Worm (Caenorhabditis elegans) whole organism, young adult: ENCODE measurements around the gene mdmh-35.

Source experiments
- C06A6.2 ChIP-seq: fragments of 200-800 bp; sonication (Bioruptor generic); conservative IDR thresholded peaks from 2 replicates; pipeline ENCODE4 v1.3.6; 2022; ENCODE audit warnings: missing genetic modification characterization, missing compliant biosample characterization
- D2030.7 ChIP-seq: fragments of 200-800 bp; sonication (Bioruptor generic); IDR thresholded peaks from 2 replicates; pipeline ENCODE4 v1.3.6; 2022; ENCODE audit warnings: missing genetic modification reagents, missing genetic modification characterization, missing compliant biosample characterization
- F10E7.11 ChIP-seq: sonication (generic microtip); optimal IDR thresholded peaks from 2 replicates; lab custom pipeline; 2017; ENCODE audit warnings: mild to moderate bottlenecking, missing genetic modification characterization, moderate library complexity, missing compliant biosample characterization
- F23B12.7 ChIP-seq: sonication (generic microtip); optimal IDR thresholded peaks from 2 replicates; lab custom pipeline; 2017; ENCODE audit warnings: missing genetic modification characterization, mild to moderate bottlenecking, missing compliant biosample characterization, antibody characterized with exemption, moderate library complexity; ENCODE audit not compliant: insufficient read depth
- F49E8.2 ChIP-seq: sonication (generic microtip); optimal IDR thresholded peaks from 3 replicates; lab custom pipeline; 2017; ENCODE audit warnings: missing genetic modification characterization, mild to moderate bottlenecking, missing compliant biosample characterization, antibody characterized with exemption, moderate library complexity; ENCODE audit not compliant: insufficient read depth
- K11D2.4 ChIP-seq: fragments of 200-800 bp; sonication (Bioruptor generic); IDR thresholded peaks from 2 replicates; pipeline ENCODE4 v1.3.6; 2022; ENCODE audit warnings: missing genetic modification reagents, missing genetic modification characterization, missing compliant biosample characterization
- K12H6.12 ChIP-seq: fragments of 200-800 bp; sonication (Bioruptor generic); optimal IDR thresholded peaks from 2 replicates; lab custom pipeline; 2018; ENCODE audit warnings: mild to moderate bottlenecking, missing genetic modification characterization, missing compliant biosample characterization
- T26A5.8 ChIP-seq: sonication (generic microtip); optimal IDR thresholded peaks from 2 replicates; lab custom pipeline; 2016; ENCODE audit warnings: missing genetic modification characterization, missing compliant biosample characterization
- Y53F4B.3 ChIP-seq: fragments of 200-800 bp; sonication (Bioruptor generic); IDR thresholded peaks from 2 replicates; pipeline ENCODE4 v1.3.6; 2022; ENCODE audit warnings: missing genetic modification reagents, missing genetic modification characterization, missing compliant biosample characterization
- Y53G8AR.9 ChIP-seq: fragments of 200-800 bp; sonication (Bioruptor generic); conservative IDR thresholded peaks from 2 replicates; pipeline ENCODE4 v1.3.6; 2022; ENCODE audit warnings: missing genetic modification reagents, missing genetic modification characterization, missing compliant biosample characterization
- Y56A3A.18 ChIP-seq: fragments of 200-800 bp; sonication (Bioruptor generic); IDR thresholded peaks from 2 replicates; pipeline ENCODE4 v1.3.6; 2022; ENCODE audit warnings: missing genetic modification reagents, missing genetic modification characterization, missing compliant biosample characterization
- Y67H2A.10 ChIP-seq: fragments of 200-800 bp; sonication (Bioruptor generic); conservative IDR thresholded peaks from 2 replicates; pipeline ENCODE4 v1.3.6; 2022; ENCODE audit warnings: missing genetic modification reagents, missing genetic modification characterization, missing compliant biosample characterization
- Y79H2A.3 ChIP-seq: fragments of 200-800 bp; sonication (Bioruptor generic); conservative IDR thresholded peaks from 2 replicates; pipeline ENCODE4 v1.3.6; 2022; ENCODE audit warnings: missing genetic modification reagents, missing genetic modification characterization, missing compliant biosample characterization
- aptf-2 ChIP-seq: fragments of 200-800 bp; sonication (Bioruptor generic); conservative IDR thresholded peaks from 2 replicates; pipeline ENCODE4 v1.3.6; 2022; ENCODE audit warnings: missing genetic modification reagents, missing genetic modification characterization, missing compliant biosample characterization
- athp-1 ChIP-seq: sonication (generic microtip); optimal IDR thresholded peaks from 2 replicates; lab custom pipeline; 2017; ENCODE audit warnings: mild to moderate bottlenecking, missing genetic modification characterization, missing compliant biosample characterization
- attf-3 ChIP-seq: fragments of 200-800 bp; sonication (Bioruptor generic); conservative IDR thresholded peaks from 2 replicates; pipeline ENCODE4 v1.3.6; 2022; ENCODE audit warnings: missing genetic modification reagents, missing genetic modification characterization, missing compliant biosample characterization
- attf-6 ChIP-seq: fragments of 200-800 bp; sonication (Bioruptor generic); IDR thresholded peaks from 2 replicates; pipeline ENCODE4 v1.3.6; 2022; ENCODE audit warnings: missing genetic modification reagents, missing genetic modification characterization, missing compliant biosample characterization
- bed-2 ChIP-seq: fragments of 200-800 bp; sonication (Bioruptor generic); IDR thresholded peaks from 2 replicates; pipeline ENCODE4 v1.3.6; 2022; ENCODE audit warnings: missing genetic modification reagents, missing genetic modification characterization, missing compliant biosample characterization
- cebp-1 ChIP-seq, 2 experiments: fragments of 200-800 bp in 1 of 2; sonication (Bioruptor generic) in 1 of 2; sonication (generic microtip) in 1 of 2; IDR thresholded peaks in 1 of 2; optimal IDR thresholded peaks in 1 of 2; 2 replicates each; pipeline versions ENCODE4 v1.3.6 to Lab custom; 2017 to 2022; ENCODE audit warnings: missing compliant biosample characterization in 2 of 2, missing genetic modification characterization in 2 of 2, mild to moderate bottlenecking in 1 of 2, missing genetic modification reagents in 1 of 2, moderate library complexity in 1 of 2
- ceh-27 ChIP-seq: fragments of 200-800 bp; sonication (Bioruptor generic); optimal IDR thresholded peaks from 2 replicates; lab custom pipeline; 2018; ENCODE audit warnings: mild to moderate bottlenecking, missing genetic modification characterization, moderate library complexity, missing compliant biosample characterization
- egl-44 ChIP-seq: fragments of 200-800 bp; sonication (Bioruptor generic); IDR thresholded peaks from 2 replicates; pipeline ENCODE4 v1.3.6; 2022; ENCODE audit warnings: missing genetic modification reagents, missing genetic modification characterization, missing compliant biosample characterization
- gei-17 ChIP-seq: fragments of 200-800 bp; sonication (Bioruptor generic); optimal IDR thresholded peaks from 2 replicates; lab custom pipeline; 2018; ENCODE audit warnings: mild to moderate bottlenecking, missing genetic modification characterization, missing compliant biosample characterization
- hlh-26 ChIP-seq: fragments of 200-800 bp; sonication (Bioruptor generic); conservative IDR thresholded peaks from 2 replicates; pipeline ENCODE4 v1.3.6; 2022; ENCODE audit warnings: missing genetic modification reagents, missing genetic modification characterization, missing compliant biosample characterization
- hmg-1.2 ChIP-seq: fragments of 200-800 bp; sonication (Bioruptor generic); IDR thresholded peaks from 2 replicates; pipeline ENCODE4 v1.3.6; 2022; ENCODE audit warnings: missing genetic modification reagents, missing genetic modification characterization, missing compliant biosample characterization
- lag-1 ChIP-seq: fragments of 200-800 bp; sonication (Bioruptor generic); IDR thresholded peaks from 2 replicates; pipeline ENCODE4 v1.3.6; 2022; ENCODE audit warnings: missing genetic modification reagents, missing genetic modification characterization, missing compliant biosample characterization
- let-526 ChIP-seq: fragments of 200-800 bp; sonication (Bioruptor generic); IDR thresholded peaks from 2 replicates; pipeline ENCODE4 v1.3.6; 2022; ENCODE audit warnings: missing genetic modification reagents, missing genetic modification characterization, missing compliant biosample characterization
- let-607 ChIP-seq, 2 experiments: fragments of 200-800 bp in 1 of 2; sonication (Bioruptor generic) in 1 of 2; sonication (generic microtip) in 1 of 2; optimal IDR thresholded peaks; 2 replicates each; lab custom pipeline; 2016 to 2018; ENCODE audit warnings: mild to moderate bottlenecking in 2 of 2, missing compliant biosample characterization in 2 of 2, missing genetic modification characterization in 2 of 2, moderate library complexity in 2 of 2, missing genotype in 1 of 2
- lin-54 ChIP-seq: fragments of 200-800 bp; sonication (Bioruptor generic); optimal IDR thresholded peaks from 2 replicates; lab custom pipeline; 2018; ENCODE audit warnings: mild to moderate bottlenecking, missing genetic modification characterization, missing compliant biosample characterization
- madf-3 ChIP-seq: fragments of 200-800 bp; sonication (Bioruptor generic); IDR thresholded peaks from 2 replicates; pipeline ENCODE4 v1.3.6; 2022; ENCODE audit warnings: missing genetic modification reagents, missing genetic modification characterization, missing compliant biosample characterization
- nhr-27 ChIP-seq: fragments of 200-800 bp; sonication (Bioruptor generic); optimal IDR thresholded peaks from 2 replicates; lab custom pipeline; 2018; ENCODE audit warnings: mild to moderate bottlenecking, missing genetic modification characterization, moderate library complexity, missing compliant biosample characterization
- pbrm-1 ChIP-seq: fragments of 200-800 bp; sonication (Bioruptor generic); IDR thresholded peaks from 2 replicates; pipeline ENCODE4 v1.3.6; 2022; ENCODE audit warnings: missing genetic modification reagents, missing genetic modification characterization, missing compliant biosample characterization
- pha-4 ChIP-seq: fragments of 150-350 bp; sonication (generic microtip); optimal IDR thresholded peaks from 2 replicates; lab custom pipeline; 2014; ENCODE audit warnings: missing biosample characterization, missing genetic modification reagents, missing genetic modification characterization
- rpc-1 ChIP-seq, 2 experiments: fragments of 150-350 bp in 1 of 2; sonication (generic microtip) in 1 of 2; optimal IDR thresholded peaks; 2 replicates each; lab custom pipeline; 2014 to 2018; ENCODE audit warnings: missing biosample characterization in 1 of 2, missing genetic modification characterization in 1 of 2, missing genetic modification reagents in 1 of 2, missing genotype in 1 of 2
- sdz-38 ChIP-seq: sonication (generic microtip); optimal IDR thresholded peaks from 2 replicates; lab custom pipeline; 2016; ENCODE audit warnings: missing genotype, missing genetic modification characterization, missing compliant biosample characterization
- snpc-1.1 ChIP-seq: sonication (generic microtip); optimal IDR thresholded peaks from 2 replicates; lab custom pipeline; 2017; ENCODE audit warnings: missing genetic modification characterization, mild to moderate bottlenecking, missing compliant biosample characterization, antibody characterized with exemption, moderate library complexity, missing genotype, missing genetic modification reagents; ENCODE audit not compliant: insufficient read depth
- snpc-1.3 ChIP-seq: sonication (generic microtip); optimal IDR thresholded peaks from 2 replicates; lab custom pipeline; 2017; ENCODE audit warnings: missing genetic modification characterization, mild to moderate bottlenecking, missing compliant biosample characterization, antibody characterized with exemption, moderate library complexity, missing genotype, missing genetic modification reagents; ENCODE audit not compliant: insufficient read depth
- snpc-4 ChIP-seq, 5 experiments: fragments of 150-350 bp in 1 of 5; sonication (generic microtip) in 4 of 5; optimal IDR thresholded peaks; 2 replicates each; lab custom pipeline; 2014 to 2018; ENCODE audit warnings: missing genetic modification characterization in 5 of 5, missing biosample characterization in 3 of 5, antibody characterized with exemption in 2 of 5, mild to moderate bottlenecking in 2 of 5, missing compliant biosample characterization in 2 of 5, missing genotype in 2 of 5, moderate library complexity in 2 of 5, missing genetic modification reagents in 1 of 5
- sptf-2 ChIP-seq: fragments of 200-800 bp; sonication (Bioruptor generic); optimal IDR thresholded peaks from 2 replicates; lab custom pipeline; 2018; ENCODE audit warnings: mild to moderate bottlenecking, missing genetic modification characterization, missing compliant biosample characterization
- tbp1 ChIP-seq: fragments of 200-800 bp; sonication (Bioruptor generic); optimal IDR thresholded peaks from 2 replicates; lab custom pipeline; 2018; ENCODE audit warnings: mild to moderate bottlenecking, missing genetic modification characterization, missing compliant biosample characterization
- tbx-9 ChIP-seq: sonication (generic microtip); optimal IDR thresholded peaks from 2 replicates; lab custom pipeline; 2016; ENCODE audit warnings: borderline replicate concordance, missing genetic modification characterization, inconsistent platforms, missing compliant biosample characterization
- tlf-1 ChIP-seq: fragments of 200-800 bp; sonication (Bioruptor generic); optimal IDR thresholded peaks from 2 replicates; lab custom pipeline; 2018; ENCODE audit warnings: mild to moderate bottlenecking, missing genetic modification characterization, missing compliant biosample characterization
- zim-3 ChIP-seq: sonication (generic microtip); optimal IDR thresholded peaks from 2 replicates; lab custom pipeline; 2017; ENCODE audit warnings: mild to moderate bottlenecking, missing genetic modification characterization, moderate library complexity, missing compliant biosample characterization
- ztf-22 ChIP-seq: fragments of 200-800 bp; sonication (Bioruptor generic); optimal IDR thresholded peaks from 2 replicates; lab custom pipeline; 2018; ENCODE audit warnings: mild to moderate bottlenecking, missing genetic modification characterization, moderate library complexity, missing compliant biosample characterization
- ztf-25 ChIP-seq: fragments of 200-800 bp; sonication (Bioruptor generic); IDR thresholded peaks from 2 replicates; pipeline ENCODE4 v1.3.6; 2022; ENCODE audit warnings: missing genetic modification reagents, missing genetic modification characterization, missing compliant biosample characterization
- ztf-28 ChIP-seq: fragments of 200-800 bp; sonication (Bioruptor generic); IDR thresholded peaks from 2 replicates; pipeline ENCODE4 v1.3.6; 2022; ENCODE audit warnings: missing genetic modification reagents, missing genetic modification characterization, missing compliant biosample characterization

Gene mdmh-35

ce11 chrII:7870632-7871031 is 15.1 kb upstream of the mdmh-35 start (continued):
- TF ChIP-seq Y53G8AR.9 (GFP tag; lab: Robert Waterston, UW) (no peak), egl-44 (GFP tag; lab: Robert Waterston, UW) (no peak), Y67H2A.10 (GFP tag; lab: Robert Waterston, UW) (no peak), pha-4 (tag; lab: Kevin White, UChicago) (no peak), D2030.7 (peak; percentile 33; the same call in 1 of the 2 replicates), zim-3 (no peak), K12H6.12 (peak; percentile 31), tbp1 (GFP tag; lab: Kevin White, UChicago) (peak; percentile 20), athp-1 (tag; lab: Kevin White, UChicago) (peak; percentile 68), ceh-27 (GFP tag; lab: Kevin White, UChicago) (no peak), Y53F4B.3 (GFP tag; lab: Robert Waterston, UW) (no peak), Y79H2A.3 (GFP tag; lab: Robert Waterston, UW) (no peak), tbx-9 (tag; lab: Kevin White, UChicago) (no peak), hmg-1.2 (GFP tag; lab: Robert Waterston, UW) (peak; percentile 42; the same call in 1 of the 2 replicates), F10E7.11 (no peak), let-607 (tag; optimal IDR thresholded peaks at IDR 0.05; lab: Kevin White, UChicago) (no peak), snpc-1.1 (tag; lab: Kevin White, UChicago) (no peak), attf-3 (peak; percentile 73), C06A6.2 (no peak), bed-2 (GFP tag; lab: Robert Waterston, UW) (no peak), F23B12.7 (no peak), rpc-1 (optimal IDR thresholded peaks at IDR 0.05; lab: Kevin White, UChicago) (no peak), rpc-1 (tag; optimal IDR thresholded peaks at IDR 0.05; lab: Kevin White, UChicago) (no peak), cebp-1 (GFP tag; IDR thresholded peaks at IDR 0.05; lab: Robert Waterston, UW) (no peak), cebp-1 (tag; optimal IDR thresholded peaks at IDR 0.05; lab: Kevin White, UChicago) (peak; percentile 56), ztf-22 (GFP tag; lab: Kevin White, UChicago) (no peak), gei-17 (no peak), hlh-26 (GFP tag; lab: Robert Waterston, UW) (no peak), tlf-1 (GFP tag; lab: Kevin White, UChicago) (peak; percentile 32), snpc-4 (GFP tag; optimal IDR thresholded peaks at IDR 0.05; lab: Kevin White, UChicago) (no peak), snpc-4 (tag; optimal IDR thresholded peaks at IDR 0.05; lab: Kevin White, UChicago) (peak in 1 of 4 experiments; percentile 39), Y56A3A.18 (GFP tag; lab: Robert Waterston, UW) (0 out of 2 replicates have a peak, but pooled peaks have one; percentile 37), F49E8.2 (tag; lab: Kevin White, UChicago) (no peak), lag-1 (no peak), madf-3 (GFP tag; lab: Robert Waterston, UW) (no peak), K11D2.4 (GFP tag; lab: Robert Waterston, UW) (no peak), ztf-28 (no peak), lin-54 (GFP tag; lab: Kevin White, UChicago) (peak; percentile 51), pbrm-1 (GFP tag; lab: Robert Waterston, UW) (peak; percentile 63; the same call in 1 of the 2 replicates), attf-6 (GFP tag; lab: Robert Waterston, UW) (no peak), aptf-2 (GFP tag; lab: Robert Waterston, UW) (no peak), ztf-25 (no peak), sdz-38 (tag; lab: Kevin White, UChicago) (no peak), let-526 (no peak), T26A5.8 (tag; lab: Kevin White, UChicago) (no peak), nhr-27 (no peak), sptf-2 (no peak), snpc-1.3 (tag; lab: Kevin White, UChicago) (no peak)
